Fruit fly (Drosophila melanogaster) whole organism, embryonic: ENCODE results near the gene Vps53.

Experiments used
- CG10147 ChIP-seq: fragments of 200-800 bp; sonication (Bioruptor generic); optimal IDR thresholded peaks from 2 replicates; lab custom pipeline; 2019; ENCODE audit warnings: missing biosample characterization, mild to moderate bottlenecking, missing genetic modification characterization, moderate library complexity
- CG15601 ChIP-seq: fragments of 200-800 bp; sonication (Bioruptor generic); optimal IDR thresholded peaks from 3 replicates; lab custom pipeline; 2019; ENCODE audit warnings: missing biosample characterization, mild to moderate bottlenecking, missing genetic modification characterization, moderate library complexity
- CG15696 ChIP-seq: fragments of 200-800 bp; sonication (Bioruptor generic); optimal IDR thresholded peaks from 2 replicates; lab custom pipeline; 2019; ENCODE audit warnings: missing biosample characterization, mild to moderate bottlenecking, missing genetic modification characterization, moderate library complexity
- CG2889 ChIP-seq: fragments of 200-800 bp; sonication (Bioruptor generic); IDR thresholded peaks from 3 replicates; pipeline ENCODE4 v1.3.6; 2022; ENCODE audit warnings: missing biosample characterization, missing genetic modification characterization
- CG6813 ChIP-seq: fragments of 200-800 bp; sonication (Bioruptor generic); optimal IDR thresholded peaks from 2 replicates; lab custom pipeline; 2017; ENCODE audit warnings: missing biosample characterization, missing genetic modification characterization, mild to moderate bottlenecking, moderate library complexity, missing genetic modification reagents
- CG7357 ChIP-seq: fragments of 200-800 bp; sonication (Bioruptor generic); IDR thresholded peaks from 3 replicates; pipeline ENCODE4 v1.3.6; 2022; ENCODE audit warnings: missing biosample characterization, missing genetic modification characterization
- CG7928 ChIP-seq: fragments of 200-800 bp; sonication (Bioruptor generic); optimal IDR thresholded peaks from 2 replicates; lab custom pipeline; 2017; ENCODE audit warnings: missing biosample characterization, mild to moderate bottlenecking, missing genetic modification characterization
- Camta ChIP-seq: fragments of 200-800 bp; sonication (Bioruptor generic); optimal IDR thresholded peaks from 2 replicates; lab custom pipeline; 2016; ENCODE audit warnings: missing biosample characterization, missing genetic modification characterization
- Chrac-16 ChIP-seq: fragments of 200-800 bp; sonication (Bioruptor generic); optimal IDR thresholded peaks from 3 replicates; lab custom pipeline; 2016; ENCODE audit warnings: missing biosample characterization, missing genetic modification characterization
- CoRest ChIP-seq: fragments of 200-800 bp; sonication (Bioruptor generic); optimal IDR thresholded peaks from 3 replicates; lab custom pipeline; 2018; ENCODE audit warnings: missing biosample characterization, mild to moderate bottlenecking, missing genetic modification characterization, moderate library complexity
- D19A ChIP-seq: fragments of 200-800 bp; optimal IDR thresholded peaks from 3 replicates; lab custom pipeline; 2019; ENCODE audit warnings: missing biosample characterization, mild to moderate bottlenecking, missing genetic modification characterization, moderate library complexity
- GATAe ChIP-seq: fragments of 200-800 bp; sonication (Bioruptor generic); conservative IDR thresholded peaks from 2 replicates; pipeline ENCODE4 v1.3.6; 2022; ENCODE audit warnings: missing biosample characterization, missing genetic modification characterization
- Med ChIP-seq: fragments of 200-800 bp; sonication (Bioruptor generic); peaks from one replicate; lab custom pipeline; 2016; ENCODE audit warnings: missing biosample characterization, missing genetic modification characterization, mild to moderate bottlenecking, inconsistent platforms, moderate library complexity
- Meics ChIP-seq: fragments of 200-800 bp; sonication (Bioruptor generic); optimal IDR thresholded peaks from 2 replicates; lab custom pipeline; 2017; ENCODE audit warnings: missing biosample characterization, mild to moderate bottlenecking, missing genetic modification characterization
- Tbp ChIP-seq: fragments of >200 bp; optimal IDR thresholded peaks from 2 replicates; lab custom pipeline; 2018; ENCODE audit warnings: missing biosample characterization, missing genetic modification characterization
- Vsx1 ChIP-seq: fragments of 200-800 bp; sonication (Bioruptor generic); optimal IDR thresholded peaks from 2 replicates; lab custom pipeline; 2017; ENCODE audit warnings: missing biosample characterization, mild to moderate bottlenecking, missing genetic modification characterization, missing genetic modification reagents
- ab ChIP-seq: fragments of 200-800 bp; sonication (Bioruptor generic); optimal IDR thresholded peaks from 2 replicates; lab custom pipeline; 2016; ENCODE audit warnings: missing biosample characterization, missing genetic modification characterization
- crc ChIP-seq: fragments of 200-800 bp; sonication (Bioruptor generic); optimal IDR thresholded peaks from 2 replicates; lab custom pipeline; 2016; ENCODE audit warnings: missing biosample characterization, missing genetic modification characterization
- disco-r ChIP-seq: fragments of 200-800 bp; sonication (Bioruptor generic); optimal IDR thresholded peaks from 2 replicates; lab custom pipeline; 2016; ENCODE audit warnings: missing biosample characterization, missing genetic modification characterization
- dysf ChIP-seq: fragments of 200-800 bp; sonication (Bioruptor generic); IDR thresholded peaks from 3 replicates; pipeline ENCODE4 v1.3.6; 2022; ENCODE audit warnings: missing biosample characterization, missing genetic modification characterization
- esg ChIP-seq: fragments of 200-800 bp; sonication (Bioruptor generic); conservative IDR thresholded peaks from 2 replicates; pipeline ENCODE4 v1.3.6; 2022; ENCODE audit warnings: missing biosample characterization, missing genetic modification characterization
- exex ChIP-seq: fragments of 200-800 bp; sonication (Bioruptor generic); optimal IDR thresholded peaks from 4 replicates; lab custom pipeline; 2018; ENCODE audit warnings: missing biosample characterization, mild to moderate bottlenecking, missing genetic modification characterization, moderate library complexity
- gcm ChIP-seq: fragments of 200-800 bp; sonication (Bioruptor generic); optimal IDR thresholded peaks from 2 replicates; lab custom pipeline; 2019; ENCODE audit warnings: missing biosample characterization, mild to moderate bottlenecking, missing genetic modification characterization, moderate library complexity
- grau ChIP-seq: fragments of 200-800 bp; optimal IDR thresholded peaks from 3 replicates; lab custom pipeline; 2019; ENCODE audit warnings: missing biosample characterization, mild to moderate bottlenecking, missing genetic modification characterization, moderate library complexity
- grn ChIP-seq: fragments of 200-800 bp; sonication (Bioruptor generic); optimal IDR thresholded peaks from 3 replicates; lab custom pipeline; 2017; ENCODE audit warnings: missing biosample characterization, missing genetic modification characterization
- jumu ChIP-seq: fragments of 200-800 bp; sonication (Bioruptor generic); optimal IDR thresholded peaks from 3 replicates; lab custom pipeline; 2016; ENCODE audit warnings: missing biosample characterization, missing genetic modification characterization
- kni ChIP-seq: fragments of 200-800 bp; sonication (Bioruptor generic); optimal IDR thresholded peaks from 3 replicates; lab custom pipeline; 2017; ENCODE audit warnings: mild to moderate bottlenecking, missing biosample characterization, missing genetic modification reagents, missing genetic modification characterization
- lab ChIP-seq: fragments of 200-800 bp; sonication (Bioruptor generic); optimal IDR thresholded peaks from 3 replicates; lab custom pipeline; 2017; ENCODE audit warnings: missing biosample characterization, missing genetic modification characterization, mild to moderate bottlenecking, moderate library complexity, missing genetic modification reagents
- lmd ChIP-seq: fragments of 200-800 bp; sonication (Bioruptor generic); IDR thresholded peaks from 2 replicates; pipeline ENCODE4 v1.3.6; 2022; ENCODE audit warnings: missing biosample characterization, missing genetic modification characterization
- lola ChIP-seq, 3 experiments: fragments of >200 bp in 2 of 3; fragments of 200-800 bp in 1 of 3; sonication (Bioruptor generic) in 1 of 3; optimal IDR thresholded peaks; 2 replicates each; lab custom pipeline; 2017 to 2019; ENCODE audit warnings: missing biosample characterization in 3 of 3, missing genetic modification characterization in 3 of 3, mild to moderate bottlenecking in 1 of 3, moderate library complexity in 1 of 3
- lov ChIP-seq, 2 experiments: fragments of 200-800 bp in 1 of 2; fragments of >200 bp in 1 of 2; sonication (Bioruptor generic) in 1 of 2; IDR thresholded peaks in 1 of 2; optimal IDR thresholded peaks in 1 of 2; 2 replicates in 1 of 2; 3 replicates in 1 of 2; pipeline versions ENCODE4 v1.3.6 to Lab custom; 2017 to 2022; ENCODE audit warnings: missing biosample characterization in 1 of 2, missing genetic modification characterization in 1 of 2
- nerfin-1 ChIP-seq: fragments of 200-800 bp; sonication (Bioruptor generic); optimal IDR thresholded peaks from 3 replicates; lab custom pipeline; 2019; ENCODE audit warnings: missing biosample characterization, mild to moderate bottlenecking, missing genetic modification characterization, moderate library complexity
- otp ChIP-seq: fragments of 200-800 bp; sonication (Bioruptor generic); IDR thresholded peaks from 3 replicates; pipeline ENCODE4, ENCODE4 v1.3.6; 2022; ENCODE audit warnings: missing biosample characterization, missing genetic modification characterization
- prd ChIP-seq, 3 experiments: fragments of >200 bp in 2 of 3; fragments of 200-800 bp in 1 of 3; sonication (Bioruptor generic) in 1 of 3; optimal IDR thresholded peaks in 2 of 3; IDR thresholded peaks in 1 of 3; 2 replicates in 2 of 3; 3 replicates in 1 of 3; pipeline versions ENCODE4 v1.3.6 to Lab custom; 2017 to 2022; ENCODE audit warnings: missing biosample characterization in 1 of 3, missing genetic modification characterization in 1 of 3
- sd ChIP-seq: fragments of 200-800 bp; sonication (Bioruptor generic); optimal IDR thresholded peaks from 3 replicates; lab custom pipeline; 2018; ENCODE audit warnings: missing biosample characterization, mild to moderate bottlenecking, missing genetic modification characterization, moderate library complexity
- sens ChIP-seq: fragments of 200-800 bp; sonication (Bioruptor generic); peaks from one replicate; lab custom pipeline; 2016; ENCODE audit warnings: missing biosample characterization, missing genetic modification characterization
- sens-2 ChIP-seq: fragments of 200-800 bp; sonication (Bioruptor generic); IDR thresholded peaks from 2 replicates; pipeline ENCODE4 v1.3.6; 2022; ENCODE audit warnings: missing biosample characterization, missing genetic modification characterization
- twi ChIP-seq: fragments of 200-800 bp; optimal IDR thresholded peaks from 2 replicates; lab custom pipeline; 2019; ENCODE audit warnings: missing biosample characterization, mild to moderate bottlenecking, missing genetic modification characterization, moderate library complexity
- unc-4 ChIP-seq: fragments of 200-800 bp; sonication (Bioruptor generic); IDR thresholded peaks from 2 replicates; pipeline ENCODE4 v1.3.6; 2022; ENCODE audit warnings: missing biosample characterization, missing genetic modification characterization; ENCODE audit not compliant: partially characterized antibody
- vfl ChIP-seq: fragments of 200-800 bp; sonication (Bioruptor generic); optimal IDR thresholded peaks from 2 replicates; lab custom pipeline; 2016; ENCODE audit warnings: missing biosample characterization, missing genetic modification characterization

The Vps53 gene

DNA sequence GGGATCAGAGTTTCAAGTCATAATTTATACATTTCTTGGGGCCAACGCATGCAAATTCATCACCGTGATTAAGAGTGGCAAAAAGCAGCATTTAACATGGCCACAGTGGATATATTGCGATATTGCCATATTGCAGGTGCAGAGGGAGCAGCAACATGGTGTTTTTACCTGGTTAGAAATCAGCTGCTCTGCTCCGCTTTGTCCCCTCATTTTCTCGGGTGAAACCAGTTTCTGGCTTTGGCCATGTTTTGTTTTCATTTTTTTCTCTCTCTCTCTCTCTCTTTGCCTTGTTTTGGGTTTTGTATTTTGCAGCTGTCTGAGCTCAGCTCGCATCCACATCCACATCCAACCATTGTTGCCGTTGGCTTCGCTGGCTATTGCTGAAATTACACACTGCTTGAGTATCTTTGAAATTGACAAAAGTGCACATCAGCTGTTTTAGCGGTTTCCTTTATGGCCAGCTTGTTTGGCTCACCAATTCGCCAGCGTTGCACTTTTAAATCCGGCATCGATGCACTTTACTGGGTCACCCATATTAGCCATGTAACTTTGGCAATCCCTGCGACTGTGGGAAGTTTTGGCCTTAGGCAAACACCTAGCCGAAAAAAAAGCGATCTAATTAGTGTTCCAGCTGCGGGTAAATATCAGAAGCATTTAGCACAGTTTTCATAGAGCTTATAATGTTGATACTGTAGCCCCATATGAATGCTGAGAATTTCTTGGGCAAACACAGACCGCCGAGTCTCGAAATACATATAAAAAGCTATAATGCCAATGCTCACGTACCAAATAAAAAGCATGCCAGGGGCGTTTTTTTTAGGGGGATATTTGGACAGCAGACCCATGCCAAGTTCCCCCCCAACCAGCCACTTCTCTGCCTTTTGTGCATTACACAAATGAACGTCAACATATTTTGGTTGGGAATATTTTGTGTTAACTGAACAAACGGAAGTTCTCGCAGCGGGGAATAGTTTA lies 10.5 kb downstream of the Vps53 start (continued):
- TF ChIP-seq nerfin-1 (tag; lab: Kevin White, UChicago) (peak; percentile 2), jumu (peak; percentile 4), kni (GFP tag; lab: Kevin White, UChicago) (peak; percentile 43), lmd (GFP tag; lab: Robert Waterston, UW) (no peak), CoRest (tag; lab: Kevin White, UChicago) (no peak), otp (GFP tag; lab: Robert Waterston, UW) (peak; percentile 54; the same call in 1 of the 3 replicates), vfl (GFP tag; lab: Kevin White, UChicago) (no peak), disco-r (no peak), Meics (GFP tag; lab: Kevin White, UChicago) (no peak), Chrac-16 (GFP tag; lab: Kevin White, UChicago) (no peak), grau (tag; lab: Kevin White, UChicago) (no peak), CG15696 (tag; lab: Kevin White, UChicago) (no peak), CG6813 (GFP tag; lab: Kevin White, UChicago) (peak; percentile 39), CG7357 (GFP tag; lab: Robert Waterston, UW) (no peak), CG2889 (GFP tag; lab: Robert Waterston, UW) (no peak), Camta (GFP tag; lab: Kevin White, UChicago) (no peak), dysf (GFP tag; lab: Robert Waterston, UW) (0 out of 3 replicates have a peak, but pooled peaks have one; percentile 17), lov (optimal IDR thresholded peaks at IDR 0.05; lab: Kevin White, UChicago) (no peak), lov (GFP tag; IDR thresholded peaks at IDR 0.05; lab: Robert Waterston, UW) (no peak), unc-4 (no peak), Tbp (GFP tag; lab: Kevin White, UChicago) (no peak), lola (GFP tag; optimal IDR thresholded peaks at IDR 0.05; lab: Kevin White, UChicago) (no peak), sd (tag; lab: Kevin White, UChicago) (peak; percentile 81)

DNA sequence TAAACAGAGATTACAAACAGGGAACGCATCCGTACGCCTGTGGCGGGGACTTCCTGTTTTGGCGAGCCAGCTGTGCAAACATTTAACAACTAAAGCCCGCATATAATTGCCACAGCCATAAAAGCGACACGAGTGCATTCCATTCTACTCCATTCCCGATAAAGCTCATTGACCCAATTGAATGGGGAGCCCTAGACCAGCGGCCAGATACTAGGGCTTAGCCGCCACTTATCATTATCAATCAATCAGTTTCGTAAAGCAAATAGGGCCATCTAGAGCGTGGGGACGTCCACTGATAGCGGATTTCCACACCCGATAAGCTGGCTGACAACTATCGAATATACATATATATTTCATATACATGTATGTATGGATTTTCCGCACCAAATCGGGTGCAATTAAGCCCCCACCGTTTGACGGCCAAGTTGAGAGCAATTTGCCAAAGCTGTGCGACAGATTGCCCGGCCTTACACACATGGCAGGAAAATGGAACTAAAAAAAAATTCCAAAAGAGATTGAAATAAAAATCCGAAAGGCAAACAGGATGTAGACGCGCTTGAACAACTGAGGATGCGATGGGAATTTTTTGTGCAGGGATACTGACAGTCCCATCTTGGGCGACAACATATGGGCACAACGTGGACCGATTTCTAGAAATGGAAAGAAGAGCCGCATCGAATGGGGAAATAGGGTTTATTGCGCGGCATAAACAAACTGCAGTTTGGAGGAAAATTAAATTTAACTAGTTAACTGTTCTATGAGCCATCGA lies 12.9 kb downstream of the Vps53 start:
- TF ChIP-seq Med (GFP tag; lab: Kevin White, UChicago) (peak; percentile 56), sens (GFP tag; lab: Kevin White, UChicago) (peak; percentile 54), GATAe (GFP tag; lab: Robert Waterston, UW) (no peak), crc (GFP tag; lab: Kevin White, UChicago) (no peak), esg (GFP tag; lab: Robert Waterston, UW) (no peak), D19A (tag; lab: Kevin White, UChicago) (no peak), twi (tag; lab: Kevin White, UChicago) (peak; percentile 96), CG7928 (GFP tag; lab: Kevin White, UChicago) (no peak), gcm (GFP tag; lab: Kevin White, UChicago) (peak; percentile 48), ab (GFP tag; lab: Kevin White, UChicago) (no peak), CG15601 (tag; lab: Kevin White, UChicago) (peak; percentile 28), sd (tag; lab: Kevin White, UChicago) (peak; percentile 57), exex (tag; lab: Kevin White, UChicago) (peak; percentile 44), grn (peak; percentile 95), sens-2 (GFP tag; lab: Robert Waterston, UW) (peak; percentile 56; the same call in 1 of the 2 replicates), prd (optimal IDR thresholded peaks at IDR 0.05; lab: Kevin White, UChicago) (no peak), prd (GFP tag; IDR thresholded peaks at IDR 0.05; lab: Robert Waterston, UW) (no peak), lab (GFP tag; lab: Kevin White, UChicago) (peak; percentile 22), CG10147 (GFP tag; lab: Kevin White, UChicago) (no peak), Vsx1 (peak; percentile 4)
